Worm (Caenorhabditis elegans): ENCODE measurements around the gene nphp-2.

The nphp-2 gene

ce11 chrV:1911102-1911501, 15.5 kb downstream of the nphp-2 start, which contains the start of gene Y32G9A.3:
TSS of gene Y32G9A.3 (plus strand) at chrV:1911402.
- TF ChIP-seq jun-1 (tag; optimal IDR thresholded peaks at IDR 0.05): no peak
- TF ChIP-seq ztf-11 (tag; optimal IDR thresholded peaks at IDR 0.05): no peak
- no peak for TF ChIP-seq ztf-4 (tag; optimal IDR thresholded peaks at IDR 0.05)
- TF ChIP-seq ama-1 (optimal IDR thresholded peaks at IDR 0.05): no peak
- no peak for TF ChIP-seq fos-1 (tag; optimal IDR thresholded peaks at IDR 0.05)
- TF ChIP-seq nhr-77 (tag; optimal IDR thresholded peaks at IDR 0.05): no peak
- no peak for TF ChIP-seq daf-12 (tag; optimal IDR thresholded peaks at IDR 0.05)
- TF ChIP-seq fkh-10 (GFP tag; optimal IDR thresholded peaks at IDR 0.05): no peak
- TF ChIP-seq nhr-28 (tag; optimal IDR thresholded peaks at IDR 0.05): no peak
- TF ChIP-seq nhr-23 (tag; optimal IDR thresholded peaks at IDR 0.05): no peak

DNA sequence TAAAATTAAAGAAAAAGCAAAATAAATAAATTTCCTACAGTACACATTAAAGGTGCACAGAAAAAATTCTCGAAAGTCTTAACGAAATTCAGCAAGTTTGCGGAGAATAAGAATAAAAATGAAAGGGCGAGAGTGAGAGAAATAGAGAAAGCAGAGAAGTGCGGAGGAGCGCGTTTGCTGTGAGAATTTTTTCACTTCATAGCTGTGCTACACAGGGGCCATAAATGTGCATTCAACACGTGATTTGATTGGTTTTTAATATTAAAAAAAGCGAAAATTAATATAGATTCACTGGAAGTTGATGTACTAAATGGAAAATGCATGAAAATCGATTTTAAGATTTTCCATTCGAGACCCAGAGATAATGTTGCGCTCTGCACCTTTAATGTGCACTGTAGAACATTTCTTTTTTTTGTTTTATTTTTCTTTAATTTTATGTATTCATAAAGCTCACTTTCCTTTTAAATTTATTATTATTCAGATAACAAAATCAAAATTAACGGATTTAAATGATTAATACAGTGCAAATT, 22.5 kb downstream of the nphp-2 start, which contains the start of gene Y32G9A.2:
TSS of gene Y32G9A.2 (plus strand) at position 480 of the 530 bp plus-strand sequence.
- TF ChIP-seq lin-39 (tag; optimal IDR thresholded peaks at IDR 0.05): peak; percentile 11
- TF ChIP-seq nfya-1 (tag; optimal IDR thresholded peaks at IDR 0.05; ENCODE audit: insufficient read depth): peak; percentile 68
- TF ChIP-seq tbx-2 (tag; optimal IDR thresholded peaks at IDR 0.05): no peak
- peak; percentile 69 for TF ChIP-seq lin-15B (tag; optimal IDR thresholded peaks at IDR 0.05)
- no peak for TF ChIP-seq ZK546.5 (tag; optimal IDR thresholded peaks at IDR 0.05)
- peak; percentile 11 for TF ChIP-seq nhr-23 (tag; optimal IDR thresholded peaks at IDR 0.05)
- peak; percentile 5 for TF ChIP-seq pqm-1 (tag; optimal IDR thresholded peaks at IDR 0.05)
- TF ChIP-seq hmg-11 (tag; optimal IDR thresholded peaks at IDR 0.05): peak; percentile 44
- peak; percentile 24 for TF ChIP-seq pha-4 (tag; optimal IDR thresholded peaks at IDR 0.05)
- peak; percentile 27 for TF ChIP-seq nhr-25 (tag; optimal IDR thresholded peaks at IDR 0.05)
- no peak for TF ChIP-seq egl-5 (tag; optimal IDR thresholded peaks at IDR 0.05)

DNA sequence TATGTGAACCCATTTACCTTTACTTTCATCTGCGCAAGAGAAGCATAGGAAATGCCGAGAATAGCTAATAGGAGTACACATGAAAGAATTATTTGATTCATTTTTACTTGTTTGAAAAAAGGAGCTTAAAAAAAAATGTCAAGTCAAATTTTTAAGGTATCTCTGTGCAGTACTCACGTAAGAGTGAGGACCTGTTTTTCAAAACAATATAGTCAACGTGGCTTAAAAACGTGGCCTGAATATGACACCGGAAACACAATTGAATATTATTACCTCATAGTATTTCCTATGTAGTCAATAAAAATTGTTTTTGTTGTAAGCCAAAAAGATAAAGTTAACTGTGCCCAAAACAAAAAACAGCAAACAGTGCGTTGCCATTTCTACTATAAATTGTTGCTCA, 24.5 kb downstream of the nphp-2 start, which contains the start of gene Y32G9A.12:
TSS of gene Y32G9A.12 (minus strand) at position 101 of the 400 bp plus-strand sequence.
- TF ChIP-seq ceh-9 (tag; optimal IDR thresholded peaks at IDR 0.05): no peak
- TF ChIP-seq nhr-77 (tag; optimal IDR thresholded peaks at IDR 0.05): no peak
- TF ChIP-seq nhr-67 (tag; optimal IDR thresholded peaks at IDR 0.05): no peak
- no peak for TF ChIP-seq snpc-4 (tag; optimal IDR thresholded peaks at IDR 0.05)
- no peak for TF ChIP-seq ztf-4 (tag; optimal IDR thresholded peaks at IDR 0.05)

ce11 chrV:1921321-1921720, 25.7 kb downstream of the nphp-2 start, which contains the start of gene gst-37:
TSS of gene gst-37 (plus strand) at chrV:1921621.
- TF ChIP-seq ceh-16 (tag; optimal IDR thresholded peaks at IDR 0.05) (no peak), fkh-2 (tag; optimal IDR thresholded peaks at IDR 0.05) (no peak), ztf-11 (tag; optimal IDR thresholded peaks at IDR 0.05) (no peak), zag-1 (tag; optimal IDR thresholded peaks at IDR 0.05) (no peak), ceh-82 (tag; optimal IDR thresholded peaks at IDR 0.05) (no peak), ama-1 (optimal IDR thresholded peaks at IDR 0.05) (no peak), nhr-237 (tag; optimal IDR thresholded peaks at IDR 0.05) (no peak), nhr-12 (tag; optimal IDR thresholded peaks at IDR 0.05) (no peak), ZK546.5 (tag; optimal IDR thresholded peaks at IDR 0.05) (no peak), mml-1 (tag; optimal IDR thresholded peaks at IDR 0.05) (no peak), hmg-11 (tag; optimal IDR thresholded peaks at IDR 0.05) (no peak), lsy-12 (tag; optimal IDR thresholded peaks at IDR 0.05) (no peak), tbx-2 (tag; optimal IDR thresholded peaks at IDR 0.05) (no peak), pqm-1 (tag; optimal IDR thresholded peaks at IDR 0.05) (no peak), nhr-76 (tag; optimal IDR thresholded peaks at IDR 0.05) (no peak), mdl-1 (tag; optimal IDR thresholded peaks at IDR 0.05) (no peak), egl-5 (tag; optimal IDR thresholded peaks at IDR 0.05) (no peak), ztf-4 (tag; optimal IDR thresholded peaks at IDR 0.05) (no peak), jun-1 (tag; optimal IDR thresholded peaks at IDR 0.05) (no peak)

ce11 chrV:1925487-1925886, 29.9 kb downstream of the nphp-2 start, which contains the start of gene T06A1.1:
TSS of gene T06A1.1 (minus strand) at chrV:1925587.
- TF ChIP-seq eor-1 (tag; optimal IDR thresholded peaks at IDR 0.05) (no peak), ceh-16 (tag; optimal IDR thresholded peaks at IDR 0.05) (no peak), nhr-12 (tag; optimal IDR thresholded peaks at IDR 0.05) (no peak), mml-1 (tag; optimal IDR thresholded peaks at IDR 0.05) (no peak), sea-2 (GFP tag; optimal IDR thresholded peaks at IDR 0.05) (no peak), elt-3 (tag; optimal IDR thresholded peaks at IDR 0.05) (no peak), unc-62 (GFP tag; optimal IDR thresholded peaks at IDR 0.05) (no peak), nhr-76 (tag; optimal IDR thresholded peaks at IDR 0.05) (no peak), egl-27 (tag; optimal IDR thresholded peaks at IDR 0.05) (no peak)
